Fruit fly (Drosophila melanogaster): ENCODE data around the gene sn.
A peak's percentile ranks its signal among the peaks of the same experiment; 100 is the strongest.

sn gene

dm6 chrX:7937588-7938481 is 26.0 kb upstream of the sn start (continued):
- TF ChIP-seq da (GFP tag; optimal IDR thresholded peaks at IDR 0.05) (peak; percentile 88), CG11085 (GFP tag; IDR thresholded peaks at IDR 0.05) (no peak), sc (optimal IDR thresholded peaks at IDR 0.05) (no peak), sc (GFP tag; optimal IDR thresholded peaks at IDR 0.05) (peak; percentile 88), CG16815 (GFP tag; optimal IDR thresholded peaks at IDR 0.05) (peak; percentile 87), CG6765 (GFP tag; optimal IDR thresholded peaks at IDR 0.05) (no peak), stc (GFP tag; IDR thresholded peaks at IDR 0.05) (peak; percentile 60), CG9876 (GFP tag; optimal IDR thresholded peaks at IDR 0.05) (peak; percentile 58), CG4707 (GFP tag; optimal IDR thresholded peaks at IDR 0.05) (peak; percentile 98), MTF-1 (GFP tag; optimal IDR thresholded peaks at IDR 0.05; ENCODE audit: borderline replicate concordance) (no peak), CG2120 (GFP tag; optimal IDR thresholded peaks at IDR 0.05) (peak; percentile 55), CG14860 (GFP tag; IDR thresholded peaks at IDR 0.05; ENCODE audit: partially characterized antibody) (no peak), GATAe (GFP tag; conservative IDR thresholded peaks at IDR 0.05) (no peak), CG8089 (GFP tag; optimal IDR thresholded peaks at IDR 0.05) (peak; percentile 79), org-1 (GFP tag; optimal IDR thresholded peaks at IDR 0.05) (peak; percentile 85), CG43689 (GFP tag; IDR thresholded peaks at IDR 0.05) (no peak), CG15696 (tag; optimal IDR thresholded peaks at IDR 0.05) (peak; percentile 70), Nf-YB (GFP tag; optimal IDR thresholded peaks at IDR 0.05) (peak; percentile 67), cas (GFP tag; IDR thresholded peaks at IDR 0.05) (no peak), HLH3B (GFP tag; IDR thresholded peaks at IDR 0.05) (peak; percentile 63; the same call in 1 of the 2 replicates), CG13424 (tag; optimal IDR thresholded peaks at IDR 0.05) (peak; percentile 87), psq (GFP tag; optimal IDR thresholded peaks at IDR 0.05) (peak; percentile 35), ind (GFP tag; optimal IDR thresholded peaks at IDR 0.05) (peak; percentile 75), CG7963 (GFP tag; IDR thresholded peaks at IDR 0.05; ENCODE audit: partially characterized antibody) (no peak), CG17612 (GFP tag; IDR thresholded peaks at IDR 0.05) (no peak), cg (GFP tag; optimal IDR thresholded peaks at IDR 0.05) (peak; percentile 95), Camta (GFP tag; optimal IDR thresholded peaks at IDR 0.05) (peak; percentile 89), CG11560 (tag; IDR thresholded peaks at IDR 0.05) (peak; percentile 42; the same call in 2 of the 3 replicates), CG18011 (GFP tag; optimal IDR thresholded peaks at IDR 0.05) (peak; percentile 16), run (tag; optimal IDR thresholded peaks at IDR 0.05) (peak; percentile 66), CG11723 (GFP tag; optimal IDR thresholded peaks at IDR 0.05) (peak; percentile 73), pita (GFP tag; optimal IDR thresholded peaks at IDR 0.05) (no peak), exex (tag; optimal IDR thresholded peaks at IDR 0.05) (no peak), CG12659 (GFP tag; optimal IDR thresholded peaks at IDR 0.05) (peak; percentile 79), NK7.1 (GFP tag; optimal IDR thresholded peaks at IDR 0.05) (peak; percentile 61), Hr3 (GFP tag; optimal IDR thresholded peaks at IDR 0.05) (peak; percentile 80), CG7372 (GFP tag; IDR thresholded peaks at IDR 0.05) (peak; percentile 58; the same call in 1 of the 2 replicates), Stat92E (GFP tag; optimal IDR thresholded peaks at IDR 0.05) (peak in 1 of 3 experiments; percentile 4), CG18599 (GFP tag; optimal IDR thresholded peaks at IDR 0.05) (peak; percentile 62), gfzf (GFP tag; optimal IDR thresholded peaks at IDR 0.05) (no peak), zen2 (GFP tag; IDR thresholded peaks at IDR 0.05; ENCODE audit: partially characterized antibody) (no peak), CG4617 (GFP tag; optimal IDR thresholded peaks at IDR 0.05; ENCODE audit: borderline replicate concordance) (peak; percentile 45), kay (GFP tag; optimal IDR thresholded peaks at IDR 0.05) (peak; percentile 33), CG2875 (GFP tag; optimal IDR thresholded peaks at IDR 0.05) (peak; percentile 74), CG5245 (GFP tag; optimal IDR thresholded peaks at IDR 0.05) (peak; percentile 61), crc (GFP tag; optimal IDR thresholded peaks at IDR 0.05) (peak; percentile 57), NfI (GFP tag; optimal IDR thresholded peaks at IDR 0.05) (peak; percentile 80), CG9215 (GFP tag; IDR thresholded peaks at IDR 0.05) (peak; percentile 36; the same call in 1 of the 2 replicates)

Measured in whole organism, embryonic.